Fruit fly (Drosophila melanogaster): ENCODE results near the gene CG14718.

CG14718 gene

DNA sequence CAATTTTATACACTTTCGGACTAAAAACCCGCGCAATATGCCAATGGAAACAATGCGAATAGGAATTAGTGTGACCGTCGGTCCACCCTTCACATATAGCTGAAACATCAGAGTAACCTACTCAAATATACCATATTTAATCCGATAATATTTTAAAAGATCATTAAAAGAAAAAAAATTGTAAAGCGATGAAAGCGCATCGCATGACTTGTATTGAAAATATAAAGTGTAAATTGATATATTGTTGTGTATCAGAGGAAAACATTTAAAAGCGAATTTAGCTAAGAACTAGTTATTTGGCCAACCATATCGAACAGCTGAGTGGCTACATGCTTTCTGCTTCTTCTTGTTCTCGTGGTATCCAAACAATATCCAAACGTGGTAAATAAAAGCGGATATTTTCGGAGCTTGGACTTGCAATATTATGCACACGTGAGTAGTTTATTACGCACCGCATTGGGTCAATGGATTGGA, 41.4 kb downstream of the CG14718 start, which contains the start of the genes Blm and CG14722:
Gene Blm (minus strand): TSS at position 54 of the 474 bp plus-strand sequence.
Gene CG14722 (plus strand): TSS at position 161 of the 474 bp plus-strand sequence.
- no peak for TF ChIP-seq CG17801 (GFP tag; optimal IDR thresholded peaks at IDR 0.05; ENCODE audit: partially characterized antibody)

DNA sequence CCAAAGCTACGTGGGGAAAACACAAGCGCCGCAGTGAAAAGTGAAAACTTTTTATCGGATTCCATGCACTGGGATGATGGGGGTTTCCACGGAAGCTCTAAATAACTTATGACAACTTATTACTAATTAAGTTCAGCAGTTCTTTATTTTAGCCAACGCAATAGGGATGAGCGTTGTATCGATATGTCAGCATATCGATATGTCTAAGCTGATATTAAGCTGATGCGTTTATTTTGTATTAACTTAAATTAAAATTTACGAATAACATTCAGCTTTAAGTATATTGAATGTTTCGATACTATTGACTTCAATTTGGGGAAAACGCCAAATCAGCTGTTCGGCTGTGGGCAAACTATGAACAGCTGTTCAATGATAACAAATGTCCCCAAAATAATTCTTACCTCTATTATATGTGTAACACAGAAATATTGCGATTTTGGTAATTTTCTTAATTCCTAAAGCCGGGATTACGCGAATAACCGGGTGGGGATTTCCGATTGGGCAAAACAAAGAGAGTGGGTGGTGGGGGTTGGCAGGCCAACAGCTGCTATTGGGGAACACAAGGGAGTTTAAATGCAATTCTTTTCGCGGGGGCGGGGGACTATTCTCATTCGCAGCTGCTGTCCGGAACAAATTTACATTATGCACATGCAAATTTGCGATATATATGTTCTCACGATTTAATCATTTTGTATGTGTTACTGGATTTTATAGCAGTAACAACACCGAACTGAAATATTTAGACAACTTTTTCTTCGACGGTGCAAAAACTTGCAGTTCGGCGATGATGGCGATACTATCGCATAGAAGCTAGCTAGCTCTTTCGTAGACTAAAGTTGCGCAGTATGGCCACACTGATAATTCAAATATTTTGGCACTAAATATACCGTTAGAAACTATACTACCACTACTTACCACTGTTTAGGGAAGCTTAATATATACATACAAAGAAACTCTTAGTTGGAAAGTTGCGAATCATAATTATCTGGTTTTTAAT, 49.2 kb downstream of the CG14718 start, which contains the start of gene CG6923:
Gene CG6923 (minus strand): TSS at position 733 of the 997 bp plus-strand sequence.
- TF ChIP-seq CG17801 (GFP tag; optimal IDR thresholded peaks at IDR 0.05; ENCODE audit: partially characterized antibody), result peak; percentile 35

DNA sequence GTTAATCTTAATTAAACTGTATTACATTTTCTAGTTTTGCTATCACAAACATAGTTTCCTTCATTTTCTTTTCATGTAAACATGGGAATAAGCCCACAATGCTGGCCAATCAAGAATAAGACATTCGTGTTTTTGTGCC, 49.7 kb downstream of the CG14718 start, which contains the start of gene CG43062:
Gene CG43062 (plus strand): TSS at position 40 of the 139 bp plus-strand sequence.
- no peak for TF ChIP-seq CG17801 (GFP tag; optimal IDR thresholded peaks at IDR 0.05; ENCODE audit: partially characterized antibody)

dm6 chr3R:11751756-11752155, 51.3 kb downstream of the CG14718 start:
- TF ChIP-seq CG17801 (GFP tag; optimal IDR thresholded peaks at IDR 0.05; ENCODE audit: partially characterized antibody), result no peak

Measured in ovary, adult (tissue).